Worm (Caenorhabditis elegans): ENCODE measurements around the gene Y39F10A.1.

ce11 chrII:796916-797315, 21.8 kb downstream of the Y39F10A.1 start:
- TF ChIP-seq nhr-237 (tag; optimal IDR thresholded peaks at IDR 0.05) (no peak), snpc-4 (tag; optimal IDR thresholded peaks at IDR 0.05) (no peak)
